Fruit fly (Drosophila melanogaster) whole organism, prepupa: ENCODE results near the gene dmrt11E.

ENCODE experiments used
- CG10669 ChIP-seq: fragments of 200-800 bp; sonication (Bioruptor generic); optimal IDR thresholded peaks from 3 replicates; lab custom pipeline; 2018; ENCODE audit warnings: missing biosample characterization, mild to moderate bottlenecking, missing genetic modification characterization, moderate library complexity
- CG11294 ChIP-seq: fragments of 200-800 bp; sonication (Bioruptor generic); IDR thresholded peaks from 2 replicates; pipeline ENCODE4 v1.3.6; 2022; ENCODE audit warnings: missing biosample characterization, missing genetic modification characterization
- CG11762 ChIP-seq: fragments of 200-800 bp; sonication (Bioruptor generic); optimal IDR thresholded peaks from 3 replicates; lab custom pipeline; 2016; ENCODE audit warnings: missing biosample characterization, missing genetic modification characterization; ENCODE audit not compliant: insufficient read depth
- CG11902 ChIP-seq: fragments of 200-800 bp; sonication (Bioruptor generic); optimal IDR thresholded peaks from 3 replicates; lab custom pipeline; 2016; ENCODE audit warnings: missing biosample characterization, missing genetic modification characterization
- CG15336 ChIP-seq: fragments of 200-800 bp; sonication (Bioruptor generic); IDR thresholded peaks from 2 replicates; pipeline ENCODE4 v1.3.6; 2022; ENCODE audit warnings: missing biosample characterization, missing genetic modification characterization
- CG16779 ChIP-seq: fragments of 200-800 bp; sonication (Bioruptor generic); optimal IDR thresholded peaks from 3 replicates; lab custom pipeline; 2017; ENCODE audit warnings: missing biosample characterization, mild to moderate bottlenecking, missing genetic modification characterization
- CG3032 ChIP-seq: fragments of 200-800 bp; optimal IDR thresholded peaks from 2 replicates; lab custom pipeline; 2019; ENCODE audit warnings: missing biosample characterization, mild to moderate bottlenecking, missing genetic modification characterization, moderate library complexity
- CG32006 ChIP-seq: fragments of 200-800 bp; sonication (Bioruptor generic); optimal IDR thresholded peaks from 3 replicates; lab custom pipeline; 2017; ENCODE audit warnings: missing biosample characterization, mild to moderate bottlenecking, missing genetic modification characterization
- CG6163 ChIP-seq: fragments of 200-800 bp; sonication (Bioruptor generic); IDR thresholded peaks from 3 replicates; pipeline ENCODE4 v1.3.6; 2022; ENCODE audit warnings: missing biosample characterization, missing genetic modification characterization
- CG6276 ChIP-seq: fragments of 200-800 bp; sonication (Bioruptor generic); optimal IDR thresholded peaks from 2 replicates; lab custom pipeline; 2017; ENCODE audit warnings: missing biosample characterization, mild to moderate bottlenecking, missing genetic modification characterization
- CG6854 ChIP-seq: fragments of 200-800 bp; sonication (Bioruptor generic); optimal IDR thresholded peaks from 2 replicates; lab custom pipeline; 2017; ENCODE audit warnings: missing biosample characterization, mild to moderate bottlenecking, missing genetic modification characterization
- CG7368 ChIP-seq: fragments of 200-800 bp; sonication (Bioruptor generic); optimal IDR thresholded peaks from 3 replicates; lab custom pipeline; 2016; ENCODE audit warnings: missing biosample characterization, missing genetic modification characterization
- CG8119 ChIP-seq: fragments of 200-800 bp; sonication (Bioruptor generic); IDR thresholded peaks from 3 replicates; pipeline ENCODE4 v1.3.6; 2022; ENCODE audit warnings: missing biosample characterization, missing genetic modification characterization
- CG8319 ChIP-seq: fragments of 200-800 bp; sonication (Bioruptor generic); optimal IDR thresholded peaks from 3 replicates; lab custom pipeline; 2016; ENCODE audit warnings: missing biosample characterization, missing genetic modification characterization
- CG9139 ChIP-seq: fragments of 200-800 bp; sonication (Bioruptor generic); optimal IDR thresholded peaks from 3 replicates; lab custom pipeline; 2017; ENCODE audit warnings: missing biosample characterization, mild to moderate bottlenecking, missing genetic modification characterization
- Eip75B ChIP-seq: fragments of 200-800 bp; sonication (Bioruptor generic); optimal IDR thresholded peaks from 3 replicates; lab custom pipeline; 2016; ENCODE audit warnings: missing biosample characterization, missing genetic modification characterization
- Eip78C ChIP-seq: fragments of 200-800 bp; sonication (Bioruptor generic); peaks from one replicate; lab custom pipeline; 2016; ENCODE audit warnings: missing biosample characterization, missing genetic modification characterization
- Ets21C ChIP-seq: fragments of 200-800 bp; sonication (Bioruptor generic); optimal IDR thresholded peaks from 3 replicates; lab custom pipeline; 2016; ENCODE audit warnings: missing biosample characterization, missing genetic modification characterization
- Hr39 ChIP-seq: fragments of 200-800 bp; sonication (Bioruptor generic); optimal IDR thresholded peaks from 2 replicates; lab custom pipeline; 2016; ENCODE audit warnings: missing biosample characterization, missing genetic modification characterization
- Lpt ChIP-seq: fragments of 200-800 bp; sonication (Bioruptor generic); optimal IDR thresholded peaks from 3 replicates; lab custom pipeline; 2016; ENCODE audit warnings: missing biosample characterization, missing genetic modification characterization
- Met ChIP-seq: fragments of 200-800 bp; sonication (Bioruptor generic); optimal IDR thresholded peaks from 3 replicates; lab custom pipeline; 2016; ENCODE audit warnings: missing biosample characterization, missing genetic modification characterization
- Smox ChIP-seq: fragments of 200-800 bp; sonication (Bioruptor generic); optimal IDR thresholded peaks from 3 replicates; lab custom pipeline; 2016; ENCODE audit warnings: missing biosample characterization, missing genetic modification characterization
- achi ChIP-seq: fragments of 200-800 bp; sonication (Bioruptor generic); optimal IDR thresholded peaks from 3 replicates; lab custom pipeline; 2016; ENCODE audit warnings: missing biosample characterization, missing genetic modification characterization
- acj6 ChIP-seq: fragments of 200-800 bp; sonication (Bioruptor generic); optimal IDR thresholded peaks from 3 replicates; lab custom pipeline; 2016; ENCODE audit warnings: missing biosample characterization, missing genetic modification characterization
- cyc ChIP-seq: fragments of 200-800 bp; sonication (Bioruptor generic); optimal IDR thresholded peaks from 3 replicates; lab custom pipeline; 2016; ENCODE audit warnings: missing biosample characterization, missing genetic modification characterization
- dac ChIP-seq: fragments of 200-800 bp; sonication (Bioruptor generic); optimal IDR thresholded peaks from 2 replicates; lab custom pipeline; 2017; ENCODE audit warnings: missing biosample characterization, mild to moderate bottlenecking, missing genetic modification characterization
- eg ChIP-seq: fragments of 200-800 bp; sonication (Bioruptor generic); IDR thresholded peaks from 3 replicates; pipeline ENCODE4 v1.3.6; 2022; ENCODE audit warnings: missing biosample characterization, missing genetic modification characterization
- fd59A ChIP-seq: fragments of 200-800 bp; sonication (Bioruptor generic); optimal IDR thresholded peaks from 2 replicates; lab custom pipeline; 2017; ENCODE audit warnings: missing biosample characterization, mild to moderate bottlenecking, missing genetic modification characterization, missing genetic modification reagents
- fd85E ChIP-seq: fragments of 200-800 bp; sonication (Bioruptor generic); optimal IDR thresholded peaks from 3 replicates; lab custom pipeline; 2016; ENCODE audit warnings: missing biosample characterization, missing genetic modification characterization
- fkh ChIP-seq: fragments of 200-800 bp; sonication (Bioruptor generic); optimal IDR thresholded peaks from 3 replicates; lab custom pipeline; 2017; ENCODE audit warnings: missing biosample characterization, mild to moderate bottlenecking, missing genetic modification characterization, moderate library complexity
- spab ChIP-seq: fragments of 200-800 bp; sonication (Bioruptor generic); optimal IDR thresholded peaks from 2 replicates; lab custom pipeline; 2017; ENCODE audit warnings: missing biosample characterization, mild to moderate bottlenecking, missing genetic modification characterization, missing genetic modification reagents
- ss ChIP-seq, 2 experiments: fragments of 200-800 bp; sonication (Bioruptor generic); optimal IDR thresholded peaks; 2 replicates in 1 of 2; 3 replicates in 1 of 2; lab custom pipeline; 2017 to 2018; ENCODE audit warnings: mild to moderate bottlenecking in 2 of 2, missing biosample characterization in 2 of 2, missing genetic modification characterization in 2 of 2, moderate library complexity in 1 of 2
- svp ChIP-seq: fragments of 200-800 bp; sonication (Bioruptor generic); peaks from one replicate; lab custom pipeline; 2016; ENCODE audit warnings: missing biosample characterization, missing genetic modification characterization

dmrt11E gene

dm6 chrX:13345327-13345726, 22.7 kb upstream of the dmrt11E start (continued):
- TF ChIP-seq CG11294 (GFP tag; lab: Robert Waterston, UW) (no peak), CG11902 (GFP tag; lab: Kevin White, UChicago) (no peak), Eip75B (GFP tag; lab: Kevin White, UChicago) (no peak), CG10669 (GFP tag; lab: Kevin White, UChicago) (peak; percentile 20), Smox (GFP tag; lab: Kevin White, UChicago) (no peak), CG8119 (peak; percentile 47; the same call in 1 of the 3 replicates), CG7368 (GFP tag; lab: Kevin White, UChicago) (no peak), CG8319 (GFP tag; lab: Kevin White, UChicago) (no peak), CG6854 (GFP tag; lab: Kevin White, UChicago) (no peak), acj6 (GFP tag; lab: Kevin White, UChicago) (peak; percentile 37), CG32006 (GFP tag; lab: Kevin White, UChicago) (peak; percentile 60), eg (GFP tag; lab: Robert Waterston, UW) (peak; percentile 21; the same call in 1 of the 3 replicates), achi (GFP tag; lab: Kevin White, UChicago) (peak; percentile 27), cyc (GFP tag; lab: Kevin White, UChicago) (no peak)

- TF ChIP-seq Ets21C (GFP tag; lab: Kevin White, UChicago) (no peak), CG6854 (GFP tag; lab: Kevin White, UChicago) (no peak), CG11762 (GFP tag; lab: Kevin White, UChicago) (no peak), acj6 (GFP tag; lab: Kevin White, UChicago) (no peak), Hr39 (GFP tag; lab: Kevin White, UChicago) (no peak), ss (GFP tag; optimal IDR thresholded peaks at IDR 0.05; lab: Kevin White, UChicago) (no peak), CG6276 (GFP tag; lab: Kevin White, UChicago) (no peak)
Measured at dm6 chrX:13346998-13347397, 21.0 kb upstream of the dmrt11E start.

DNA sequence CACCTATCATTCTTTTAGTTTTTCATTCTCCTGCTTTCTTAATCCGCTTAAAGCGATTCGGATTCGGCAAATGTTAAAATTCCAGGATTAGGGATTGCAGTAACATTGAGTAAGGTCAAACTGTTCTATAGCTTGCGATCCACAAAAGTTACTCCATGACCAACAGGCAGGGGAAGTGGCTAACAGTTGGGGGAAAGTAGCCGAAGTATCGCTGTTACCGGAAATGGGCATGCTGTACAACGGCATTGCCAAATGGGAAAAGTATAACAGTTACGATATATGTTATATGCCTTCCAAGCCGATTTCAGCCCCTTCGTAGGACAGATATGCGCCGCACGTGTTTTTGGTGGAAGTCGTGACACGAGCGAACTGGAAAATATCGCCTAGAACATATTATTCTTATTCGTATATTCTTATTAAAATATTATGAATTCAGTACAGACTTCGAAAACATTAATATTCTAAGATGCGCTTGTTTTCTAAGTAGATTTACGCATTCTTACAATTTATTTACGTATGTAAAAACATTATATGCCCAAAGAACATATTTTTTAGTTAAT, 9.7 kb upstream of the dmrt11E start:
- no peak for TF ChIP-seq CG11294 (GFP tag; lab: Robert Waterston, UW)
- peak; percentile 37 for TF ChIP-seq Eip78C
- TF ChIP-seq, all 60 proteins: peak for 1

dm6 chrX:13358948-13359347, 9.0 kb upstream of the dmrt11E start, which contains the start of gene Syt12:
Gene Syt12, plus strand, starts transcription at chrX:13359248.
- TF ChIP-seq CG11902 (GFP tag; lab: Kevin White, UChicago) (no peak), Eip78C (peak; percentile 45)
- TF ChIP-seq, all 60 proteins: peak for 1

DNA sequence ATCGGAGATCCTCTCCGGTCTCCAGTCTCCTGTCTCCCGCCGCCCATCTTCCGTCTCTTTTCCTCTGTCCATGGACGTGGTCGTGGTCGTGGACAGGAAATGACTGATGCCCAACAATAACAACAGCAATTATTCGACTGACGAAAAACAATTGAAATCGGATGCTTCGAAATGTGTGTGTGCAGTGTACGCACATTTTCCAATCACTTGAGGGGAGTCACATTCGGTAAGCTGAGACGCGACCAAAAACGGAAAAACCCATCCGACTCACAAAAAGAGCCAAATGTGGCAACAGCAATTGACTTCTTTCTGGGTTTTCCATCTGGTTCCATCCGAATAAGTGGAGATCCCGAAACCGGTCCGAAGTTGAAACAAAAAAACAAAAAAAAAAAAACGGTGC, 1.4 kb downstream of the dmrt11E start:
- TF ChIP-seq spab (GFP tag; lab: Kevin White, UChicago): no peak
- TF ChIP-seq CG32006 (GFP tag; lab: Kevin White, UChicago): no peak
- TF ChIP-seq CG6163 (GFP tag; lab: Robert Waterston, UW): no peak
- TF ChIP-seq Lpt: no peak
- no peak for TF ChIP-seq eg (GFP tag; lab: Robert Waterston, UW)
- no peak for TF ChIP-seq cyc (GFP tag; lab: Kevin White, UChicago)
- TF ChIP-seq Met (GFP tag; lab: Kevin White, UChicago): no peak
- TF ChIP-seq fkh (GFP tag; lab: Kevin White, UChicago): no peak
- TF ChIP-seq CG11294 (GFP tag; lab: Robert Waterston, UW): no peak
- TF ChIP-seq CG6854 (GFP tag; lab: Kevin White, UChicago): no peak
- TF ChIP-seq CG9139 (GFP tag; lab: Kevin White, UChicago): no peak
- TF ChIP-seq CG7368 (GFP tag; lab: Kevin White, UChicago): no peak
- TF ChIP-seq CG16779 (tag; lab: Kevin White, UChicago): no peak
- TF ChIP-seq fd59A (GFP tag; lab: Kevin White, UChicago): no peak

dm6 chrX:13370306-13370705, 2.3 kb downstream of the dmrt11E start, which contains the start of gene CG1640:
Gene CG1640, plus strand, starts transcription at chrX:13370606.
- TF ChIP-seq CG16779 (tag; lab: Kevin White, UChicago): no peak
- TF ChIP-seq svp (GFP tag; lab: Kevin White, UChicago): no peak
- no peak for TF ChIP-seq CG3032 (tag; lab: Kevin White, UChicago)
- TF ChIP-seq Met (GFP tag; lab: Kevin White, UChicago): no peak
- no peak for TF ChIP-seq fkh (GFP tag; lab: Kevin White, UChicago)
- no peak for TF ChIP-seq CG15336 (GFP tag; lab: Robert Waterston, UW)
- no peak for TF ChIP-seq dac (GFP tag; lab: Kevin White, UChicago)
- TF ChIP-seq fd85E (GFP tag; lab: Kevin White, UChicago): no peak
- no peak for TF ChIP-seq CG7368 (GFP tag; lab: Kevin White, UChicago)
